Fruit fly (Drosophila melanogaster): ENCODE results near the gene cl.
A peak's percentile ranks its signal among the peaks of the same experiment; 100 is the strongest.

- TF ChIP-seq h (GFP tag; optimal IDR thresholded peaks at IDR 0.05), result peak; percentile 33
- no peak for TF ChIP-seq Myc (optimal IDR thresholded peaks at IDR 0.05)
- no peak for TF ChIP-seq Vsx2 (GFP tag; optimal IDR thresholded peaks at IDR 0.05; ENCODE audit: partially characterized antibody)
- no peak for TF ChIP-seq Rel (GFP tag; optimal IDR thresholded peaks at IDR 0.05)
- no peak for TF ChIP-seq Rel (tag; optimal IDR thresholded peaks at IDR 0.05)
- TF ChIP-seq brk (GFP tag; optimal IDR thresholded peaks at IDR 0.05), result no peak
- TF ChIP-seq jim (GFP tag; optimal IDR thresholded peaks at IDR 0.05), result no peak
- TF ChIP-seq fru (GFP tag; optimal IDR thresholded peaks at IDR 0.05), result peak; percentile 28
- TF ChIP-seq Dfd (GFP tag; optimal IDR thresholded peaks at IDR 0.05), result no peak
- peak; percentile 27 for TF ChIP-seq Hnf4 (GFP tag; optimal IDR thresholded peaks at IDR 0.05)
- TF ChIP-seq OdsH (GFP tag; optimal IDR thresholded peaks at IDR 0.05), result no peak
- peak; percentile 13 for TF ChIP-seq psq (GFP tag; optimal IDR thresholded peaks at IDR 0.05)
- TF ChIP-seq Abd-B (GFP tag; optimal IDR thresholded peaks at IDR 0.05), result no peak
These were observed 28.7 kb upstream of the cl start for dm6 chr2L:5491220-5491619.

Data from whole organism, wandering third instar larva.